Worm (Caenorhabditis elegans): ENCODE measurements around the gene ostb-1.
A peak's percentile ranks its signal among the peaks of the same experiment; 100 is the strongest.

Gene ostb-1

ce11 chrII:7864207-7864606 is at the start of gene ostb-1:
TSS of gene ostb-1 (plus strand) at chrII:7864507.
- peak; percentile 81 for TF ChIP-seq nfya-1 (tag; optimal IDR thresholded peaks at IDR 0.05; ENCODE audit: insufficient read depth)
- TF ChIP-seq R02D3.7 (tag; optimal IDR thresholded peaks at IDR 0.05): no peak
- peak; percentile 56 for TF ChIP-seq pha-4 (tag; optimal IDR thresholded peaks at IDR 0.05)

- TF ChIP-seq lin-15B (tag; optimal IDR thresholded peaks at IDR 0.05) (no peak), pha-4 (tag; optimal IDR thresholded peaks at IDR 0.05) (peak; percentile 39), elt-2 (tag; optimal IDR thresholded peaks at IDR 0.05) (peak; percentile 89), fkh-2 (tag; optimal IDR thresholded peaks at IDR 0.05) (no peak), aly-2 (tag; optimal IDR thresholded peaks at IDR 0.05) (no peak), ceh-28 (tag; optimal IDR thresholded peaks at IDR 0.05) (no peak), unc-39 (tag; optimal IDR thresholded peaks at IDR 0.05) (no peak), unc-62 (GFP tag; optimal IDR thresholded peaks at IDR 0.05) (no peak), pqm-1 (tag; optimal IDR thresholded peaks at IDR 0.05) (peak; percentile 50), nhr-77 (tag; optimal IDR thresholded peaks at IDR 0.05) (no peak), ceh-82 (tag; optimal IDR thresholded peaks at IDR 0.05) (no peak), lin-39 (tag; optimal IDR thresholded peaks at IDR 0.05) (no peak), ztf-4 (tag; optimal IDR thresholded peaks at IDR 0.05) (no peak), R02D3.7 (tag; optimal IDR thresholded peaks at IDR 0.05) (no peak), ceh-9 (tag; optimal IDR thresholded peaks at IDR 0.05) (no peak), nfya-1 (tag; optimal IDR thresholded peaks at IDR 0.05; ENCODE audit: insufficient read depth) (no peak), nhr-23 (tag; optimal IDR thresholded peaks at IDR 0.05) (no peak), fkh-10 (GFP tag; optimal IDR thresholded peaks at IDR 0.05) (no peak), ama-1 (optimal IDR thresholded peaks at IDR 0.05) (no peak), jun-1 (tag; optimal IDR thresholded peaks at IDR 0.05) (no peak), nhr-12 (tag; optimal IDR thresholded peaks at IDR 0.05) (no peak), hmg-11 (tag; optimal IDR thresholded peaks at IDR 0.05) (no peak)
These were observed 49.4 kb upstream of the ostb-1 start for ce11 chrII:7814915-7815314.

ce11 chrII:7815406-7815805 is 48.9 kb upstream of the ostb-1 start:
- TF ChIP-seq skn-1 (tag; optimal IDR thresholded peaks at IDR 0.05): no peak
- no peak for TF ChIP-seq aly-2 (tag; optimal IDR thresholded peaks at IDR 0.05)
- TF ChIP-seq mml-1 (tag; optimal IDR thresholded peaks at IDR 0.05): no peak
- TF ChIP-seq fkh-10 (GFP tag; optimal IDR thresholded peaks at IDR 0.05): no peak

ce11 chrII:7816163-7816776 is 48.0 kb upstream of the ostb-1 start, which contains the start of gene cki-2:
TSS of gene cki-2 (plus strand) at chrII:7816499.
- TF ChIP-seq pqm-1 (tag; optimal IDR thresholded peaks at IDR 0.05) (no peak), tbx-2 (tag; optimal IDR thresholded peaks at IDR 0.05) (no peak), ceh-28 (tag; optimal IDR thresholded peaks at IDR 0.05) (no peak), ztf-4 (tag; optimal IDR thresholded peaks at IDR 0.05) (no peak), elt-1 (tag; optimal IDR thresholded peaks at IDR 0.05) (no peak), lsy-12 (tag; optimal IDR thresholded peaks at IDR 0.05) (no peak), unc-39 (tag; optimal IDR thresholded peaks at IDR 0.05) (no peak), ztf-11 (tag; optimal IDR thresholded peaks at IDR 0.05) (no peak), ZK546.5 (tag; optimal IDR thresholded peaks at IDR 0.05) (no peak), nhr-67 (tag; optimal IDR thresholded peaks at IDR 0.05) (no peak), nhr-11 (tag; optimal IDR thresholded peaks at IDR 0.05) (no peak), eor-1 (tag; optimal IDR thresholded peaks at IDR 0.05) (no peak), nhr-12 (tag; optimal IDR thresholded peaks at IDR 0.05) (no peak), lin-15B (tag; optimal IDR thresholded peaks at IDR 0.05) (peak; percentile 25), nhr-43 (tag; optimal IDR thresholded peaks at IDR 0.05; ENCODE audit: poor library complexity, severe bottlenecking) (no peak), nhr-237 (tag; optimal IDR thresholded peaks at IDR 0.05) (no peak), hmg-11 (tag; optimal IDR thresholded peaks at IDR 0.05) (no peak), elt-2 (tag; optimal IDR thresholded peaks at IDR 0.05) (peak; percentile 54), nhr-23 (tag; optimal IDR thresholded peaks at IDR 0.05) (no peak), mml-1 (tag; optimal IDR thresholded peaks at IDR 0.05) (no peak), ceh-16 (tag; optimal IDR thresholded peaks at IDR 0.05) (no peak), fos-1 (tag; optimal IDR thresholded peaks at IDR 0.05) (no peak), nfya-1 (tag; optimal IDR thresholded peaks at IDR 0.05; ENCODE audit: insufficient read depth) (peak; percentile 39), pha-4 (tag; optimal IDR thresholded peaks at IDR 0.05) (peak; percentile 13), sea-2 (GFP tag; optimal IDR thresholded peaks at IDR 0.05) (no peak), mdl-1 (tag; optimal IDR thresholded peaks at IDR 0.05) (no peak), nhr-77 (tag; optimal IDR thresholded peaks at IDR 0.05) (no peak)

All from whole organism, L3 larva.